Fruit fly (Drosophila melanogaster) Kc167 (cell line): ENCODE results near the gene form3.

Experiments used
- Myc ChIP-seq: fragments of >200 bp; optimal IDR thresholded peaks from 2 replicates; lab custom pipeline; 2017; ENCODE audit warnings: missing external identifiers
- Sin3A ChIP-seq: fragments of >200 bp; optimal IDR thresholded peaks from 2 replicates; lab custom pipeline; 2018; ENCODE audit warnings: missing external identifiers
- h ChIP-seq: fragments of >200 bp; optimal IDR thresholded peaks from 3 replicates; lab custom pipeline; 2018; ENCODE audit warnings: missing external identifiers
- insv ChIP-seq: fragments of >200 bp; optimal IDR thresholded peaks from 3 replicates; lab custom pipeline; 2018; ENCODE audit warnings: missing external identifiers
- psq ChIP-seq: fragments of >200 bp; optimal IDR thresholded peaks from 2 replicates; lab custom pipeline; 2017; ENCODE audit warnings: missing external identifiers
- ttk ChIP-seq: sonication (Bioruptor generic); optimal IDR thresholded peaks from 2 replicates; lab custom pipeline; 2017; ENCODE audit warnings: missing external identifiers

form3 gene

DNA sequence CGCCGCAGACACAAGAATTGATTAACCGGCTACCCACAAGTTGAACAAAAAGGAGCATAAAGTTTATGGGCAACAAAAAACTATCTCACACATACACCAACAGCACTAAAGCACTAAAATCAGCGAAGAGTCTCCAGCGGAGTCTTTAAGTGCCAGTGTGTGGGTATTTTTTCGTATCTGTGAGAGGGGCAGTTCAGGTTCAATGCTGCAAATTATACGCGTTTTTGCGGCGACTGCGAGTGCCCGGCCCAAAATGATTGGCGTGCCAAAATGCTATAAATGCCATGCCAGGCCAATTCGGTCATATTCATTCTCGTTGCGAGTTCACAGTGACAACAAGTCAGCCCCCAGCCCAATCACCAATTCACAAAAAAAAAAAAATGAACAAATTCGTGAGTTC is 1.7 kb upstream of the form3 start, which contains the start of gene Cpr65Ec:
Gene Cpr65Ec (plus strand): TSS at position 301 of the 400 bp plus-strand sequence.
- TF ChIP-seq psq (no peak), Sin3A (no peak), ttk (no peak), Myc (lab: Kevin White, UChicago) (no peak), insv (lab: Kevin White, UChicago) (no peak), h (no peak)

DNA sequence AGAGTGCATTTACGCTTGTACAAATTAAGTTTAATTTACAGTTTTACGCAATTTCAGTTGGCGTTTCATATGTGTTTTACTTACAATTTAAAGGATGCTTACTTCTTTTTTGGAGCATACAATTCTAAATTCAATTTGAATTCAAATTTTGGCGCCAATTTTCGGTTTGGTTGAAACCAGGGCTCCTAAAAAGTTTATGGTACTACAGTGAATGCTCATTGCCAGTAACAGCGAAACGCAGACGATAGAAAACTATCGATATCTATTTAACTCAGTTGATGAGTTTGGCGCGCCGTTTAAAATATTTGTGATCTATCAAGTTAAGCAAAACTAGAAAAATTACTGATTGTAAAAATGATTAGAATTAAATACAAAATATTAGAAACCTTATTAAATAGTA is 598 bp upstream of the form3 start:
- no peak for TF ChIP-seq psq

DNA sequence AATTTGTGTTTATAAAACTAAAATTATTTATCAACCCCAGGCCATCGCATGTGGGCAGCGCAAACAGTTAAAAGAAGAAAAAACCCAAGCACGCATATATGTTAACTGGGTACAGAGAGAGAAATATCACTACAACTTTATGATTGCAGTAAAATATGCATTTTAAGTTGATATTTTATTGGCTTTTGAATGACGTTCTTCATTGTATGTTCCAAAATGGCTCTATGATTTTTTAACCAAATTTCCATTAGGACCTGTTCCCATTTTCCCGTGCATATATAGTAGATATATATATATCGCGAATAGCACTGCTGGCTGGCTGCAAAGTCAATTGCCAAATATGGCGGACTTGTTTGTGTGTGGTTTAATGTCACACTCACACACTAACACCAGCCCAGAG is 1.9 kb downstream of the form3 start:
- TF ChIP-seq ttk: no peak
- no peak for TF ChIP-seq Sin3A
- TF ChIP-seq Myc (lab: Kevin White, UChicago): no peak
- no peak for TF ChIP-seq psq
- no peak for TF ChIP-seq insv (lab: Kevin White, UChicago)
- TF ChIP-seq h: no peak

DNA sequence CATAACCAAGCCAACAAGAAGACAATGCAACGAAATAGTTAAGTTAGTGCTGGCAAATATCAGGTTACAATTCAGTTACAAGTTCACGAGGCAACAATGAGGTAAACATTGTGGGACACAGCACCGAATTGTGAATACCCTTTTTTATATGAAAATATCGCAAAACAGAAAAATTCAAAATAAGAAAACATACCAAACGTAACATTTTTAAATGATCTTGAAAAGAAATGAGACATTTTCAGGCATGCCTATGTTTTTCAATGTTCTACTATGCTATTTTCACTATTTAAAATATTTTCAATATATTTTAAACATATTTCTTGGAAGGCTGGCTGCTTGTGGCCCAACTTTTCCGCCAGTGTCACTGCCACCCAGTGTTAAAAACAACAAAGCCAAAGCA is 9.3 kb downstream of the form3 start:
- no peak for TF ChIP-seq h
- no peak for TF ChIP-seq Myc (lab: Kevin White, UChicago)
- no peak for TF ChIP-seq insv (lab: Kevin White, UChicago)
- no peak for TF ChIP-seq ttk
- TF ChIP-seq Sin3A: no peak
- no peak for TF ChIP-seq psq

DNA sequence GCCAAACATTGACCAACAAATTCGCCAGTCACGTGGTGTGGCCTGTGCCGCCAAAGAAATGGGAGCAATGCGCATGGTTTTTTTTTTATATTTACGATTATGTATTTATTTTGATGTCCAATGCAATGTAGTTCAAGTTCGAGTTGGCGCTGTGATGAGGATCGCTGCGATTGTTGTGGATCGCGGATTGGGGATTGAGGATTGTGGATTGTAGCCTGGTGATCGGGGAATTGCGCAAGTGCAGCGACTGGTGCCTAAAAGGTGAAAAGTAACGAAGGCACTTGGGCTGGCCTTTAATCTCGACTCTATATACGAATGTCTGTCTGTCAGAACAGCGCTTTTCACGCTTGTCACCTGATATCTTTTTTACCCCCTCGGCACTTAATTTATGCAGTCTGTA is 9.9 kb downstream of the form3 start:
- TF ChIP-seq ttk (no peak), h (no peak), psq (no peak), Myc (lab: Kevin White, UChicago) (no peak), Sin3A (no peak), insv (lab: Kevin White, UChicago) (no peak)

DNA sequence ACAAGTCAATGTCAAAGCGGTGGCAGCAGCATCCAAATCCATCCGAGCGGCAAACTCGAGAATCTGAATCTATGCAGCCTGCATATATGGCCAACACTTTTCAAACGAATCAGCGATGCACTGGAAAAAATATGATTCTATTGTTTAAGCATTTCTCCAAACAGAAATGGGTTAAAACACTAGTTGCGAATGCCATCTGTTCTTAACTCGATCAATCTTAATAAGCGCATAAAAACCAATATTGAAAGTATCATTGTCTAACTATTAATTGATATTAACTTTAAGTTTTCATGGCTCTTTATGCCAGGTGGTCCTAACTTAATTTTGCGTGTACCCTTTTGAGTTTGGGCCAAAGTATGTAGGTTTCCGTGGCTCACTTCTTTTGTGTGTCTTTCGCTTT is 11.1 kb downstream of the form3 start:
- TF ChIP-seq Myc (lab: Kevin White, UChicago) (no peak), psq (no peak), ttk (no peak), Sin3A (no peak), insv (lab: Kevin White, UChicago) (no peak), h (no peak)

DNA sequence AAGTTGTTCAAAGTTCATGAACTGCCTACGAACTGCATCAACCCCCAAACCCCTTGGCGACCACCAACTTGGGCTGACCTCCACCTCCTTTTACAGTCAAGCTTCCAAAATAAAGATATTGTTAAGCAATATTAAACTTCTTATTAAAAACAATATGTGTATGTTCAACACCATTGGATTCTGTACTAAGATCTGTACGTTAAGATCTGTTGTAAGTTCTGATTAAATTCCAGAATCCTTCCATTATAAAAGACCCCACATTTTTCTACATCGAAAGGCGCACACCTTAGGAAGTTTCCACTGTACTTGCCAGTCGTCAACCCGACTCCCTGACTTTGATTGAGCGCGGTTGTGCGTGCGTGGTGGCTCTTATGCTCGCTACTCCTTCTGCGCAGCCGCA is 18.4 kb downstream of the form3 start:
- TF ChIP-seq ttk (no peak), Myc (lab: Kevin White, UChicago) (no peak), Sin3A (no peak), insv (lab: Kevin White, UChicago) (no peak), psq (no peak), h (no peak)

DNA sequence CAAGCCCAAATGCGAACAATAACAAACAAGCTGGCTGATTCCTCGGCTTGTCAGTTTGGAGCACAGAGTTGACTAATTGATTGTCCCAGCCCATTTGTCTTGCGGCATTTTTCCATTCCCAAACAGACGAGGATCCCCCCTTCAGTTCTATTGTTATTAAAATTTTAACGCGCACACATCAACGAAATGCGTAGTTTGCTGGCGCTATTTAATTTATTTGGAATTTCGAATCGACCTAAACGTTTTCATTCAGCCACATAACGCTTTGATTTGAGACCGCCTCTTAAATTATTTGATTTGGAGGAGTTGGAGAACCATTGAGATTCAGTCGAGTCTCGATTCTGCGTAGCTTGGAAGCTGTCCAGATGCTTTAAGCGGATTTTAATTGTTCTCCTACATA is 21.3 kb downstream of the form3 start:
- TF ChIP-seq h (no peak), Myc (lab: Kevin White, UChicago) (no peak), Sin3A (no peak), ttk (no peak), psq (no peak), insv (lab: Kevin White, UChicago) (no peak)

DNA sequence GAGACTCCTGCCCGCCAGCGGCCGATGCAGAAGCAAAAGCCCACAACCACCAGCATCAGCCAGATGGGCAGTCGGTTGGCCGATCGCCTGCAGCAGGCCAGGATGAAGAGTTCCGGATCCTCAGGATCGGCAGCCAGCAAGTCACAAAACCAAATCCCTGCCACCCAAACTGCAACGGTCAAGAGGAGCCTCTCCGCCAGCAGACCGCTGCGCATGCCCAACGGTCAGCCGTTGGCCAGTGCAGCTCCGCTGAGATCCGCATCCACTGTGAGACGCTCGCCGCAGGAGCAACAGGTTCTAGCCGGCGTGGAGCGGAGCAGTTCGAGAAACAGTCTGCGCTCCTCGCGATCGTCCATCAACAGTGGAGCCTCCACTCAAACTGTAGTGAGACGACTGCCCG is 27.5 kb downstream of the form3 start:
- TF ChIP-seq h: no peak
- TF ChIP-seq Sin3A: no peak
- no peak for TF ChIP-seq insv (lab: Kevin White, UChicago)
- no peak for TF ChIP-seq ttk

DNA sequence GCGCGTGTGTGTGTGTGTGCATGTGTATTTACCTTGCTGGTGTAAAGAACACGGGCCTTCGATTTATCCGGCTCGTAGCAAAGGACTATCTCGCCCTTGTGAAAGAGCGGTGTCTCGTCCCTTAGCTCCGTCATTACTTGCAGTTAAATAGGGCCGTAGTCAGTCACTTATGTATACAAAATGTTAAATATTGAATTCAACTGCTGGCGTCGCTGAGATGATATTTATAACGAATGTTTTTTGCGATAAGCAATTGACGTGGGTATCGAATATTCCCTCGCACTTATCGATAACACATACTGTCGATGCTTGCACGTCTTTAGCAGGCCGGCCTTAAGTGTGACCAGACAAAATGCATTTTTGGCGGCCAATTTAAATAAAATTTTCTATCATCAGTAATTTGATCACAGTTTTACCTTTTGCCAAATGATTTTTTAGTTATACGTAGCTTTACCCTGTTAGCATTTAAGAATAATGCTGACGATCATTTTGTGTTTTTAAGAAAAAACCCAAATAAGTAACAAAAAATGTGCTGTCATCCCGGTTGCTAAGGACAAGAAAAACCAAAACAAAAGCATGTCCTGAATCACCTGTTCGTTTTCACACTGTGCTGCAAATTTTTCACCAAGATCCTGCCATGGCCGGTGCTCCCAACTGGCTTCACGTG is 30.8 kb downstream of the form3 start, which contains the start of the genes msl-3 and BBS1:
Gene msl-3 (minus strand): TSS at position 245 of the 667 bp plus-strand sequence.
Gene BBS1 (plus strand): TSS at position 617 of the 667 bp plus-strand sequence.
- no peak for TF ChIP-seq Sin3A
- no peak for TF ChIP-seq insv (lab: Kevin White, UChicago)
- no peak for TF ChIP-seq h
- no peak for TF ChIP-seq psq
- no peak for TF ChIP-seq Myc (lab: Kevin White, UChicago)
- TF ChIP-seq ttk: no peak

DNA sequence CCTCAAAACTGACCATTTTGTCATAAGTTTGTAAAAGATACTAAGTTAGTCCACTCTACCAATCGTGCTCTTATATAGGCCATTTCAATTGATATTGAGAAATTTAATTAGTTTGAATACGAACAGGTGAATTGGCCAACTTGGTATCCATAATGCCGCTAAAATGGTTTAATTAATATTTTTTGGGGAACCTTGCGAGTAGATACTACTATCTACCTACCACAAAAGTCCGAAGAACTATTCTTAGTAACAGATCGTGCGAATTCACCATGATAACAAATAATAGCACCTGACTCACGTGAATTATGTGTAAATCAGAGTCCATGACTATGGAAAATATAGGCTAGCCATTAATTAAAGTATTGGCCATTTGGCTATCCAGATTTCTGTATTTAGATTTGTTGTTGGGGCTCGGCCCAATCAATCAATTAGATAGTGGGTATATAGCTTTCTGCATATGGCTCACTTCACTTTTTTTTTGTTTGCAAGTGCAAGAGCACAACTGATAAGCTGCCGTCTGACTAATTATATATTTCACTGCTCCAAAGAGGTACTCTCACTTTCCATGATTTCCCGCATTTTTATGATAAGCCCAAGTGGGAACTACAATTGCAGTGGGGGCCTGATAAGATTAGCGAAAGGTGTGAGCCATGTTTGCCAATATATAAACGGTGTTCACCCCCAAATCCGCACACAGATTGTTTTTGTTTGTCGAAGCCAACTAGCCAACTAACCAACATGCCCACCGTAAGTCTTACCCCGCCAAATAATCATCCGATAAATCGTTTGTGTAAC is 33.8 kb downstream of the form3 start, which contains the start of the genes Acbp4 and Acbp6:
Gene Acbp4 (minus strand): TSS at position 51 of the 795 bp plus-strand sequence.
Gene Acbp6 (plus strand): TSS at position 690 of the 795 bp plus-strand sequence.
- no peak for TF ChIP-seq insv (lab: Kevin White, UChicago)
- no peak for TF ChIP-seq psq
- no peak for TF ChIP-seq h
- no peak for TF ChIP-seq ttk
- TF ChIP-seq Sin3A: no peak
- TF ChIP-seq Myc (lab: Kevin White, UChicago): no peak

DNA sequence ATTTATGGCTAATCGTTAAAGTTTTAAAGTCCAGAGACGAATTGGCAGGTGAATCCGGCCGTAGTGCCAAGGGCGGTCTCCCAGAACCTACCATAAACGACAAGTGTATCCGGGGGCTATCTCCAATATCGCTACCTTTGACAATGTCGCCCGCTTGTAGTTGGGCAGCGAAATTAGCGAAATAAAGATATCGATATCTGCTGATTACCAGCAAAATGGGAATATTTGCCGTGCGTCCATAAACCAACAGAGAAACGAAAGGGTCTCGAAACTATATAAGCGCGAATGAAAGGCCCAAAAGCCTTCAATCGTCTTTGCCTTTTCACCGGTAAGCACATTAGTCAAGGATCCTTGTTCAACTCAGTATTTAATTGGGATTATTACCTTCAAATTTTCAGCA is 36.0 kb downstream of the form3 start, which contains the start of gene Acbp3:
Gene Acbp3 (plus strand): TSS at position 301 of the 400 bp plus-strand sequence.
- TF ChIP-seq insv (lab: Kevin White, UChicago) (no peak), h (no peak)

DNA sequence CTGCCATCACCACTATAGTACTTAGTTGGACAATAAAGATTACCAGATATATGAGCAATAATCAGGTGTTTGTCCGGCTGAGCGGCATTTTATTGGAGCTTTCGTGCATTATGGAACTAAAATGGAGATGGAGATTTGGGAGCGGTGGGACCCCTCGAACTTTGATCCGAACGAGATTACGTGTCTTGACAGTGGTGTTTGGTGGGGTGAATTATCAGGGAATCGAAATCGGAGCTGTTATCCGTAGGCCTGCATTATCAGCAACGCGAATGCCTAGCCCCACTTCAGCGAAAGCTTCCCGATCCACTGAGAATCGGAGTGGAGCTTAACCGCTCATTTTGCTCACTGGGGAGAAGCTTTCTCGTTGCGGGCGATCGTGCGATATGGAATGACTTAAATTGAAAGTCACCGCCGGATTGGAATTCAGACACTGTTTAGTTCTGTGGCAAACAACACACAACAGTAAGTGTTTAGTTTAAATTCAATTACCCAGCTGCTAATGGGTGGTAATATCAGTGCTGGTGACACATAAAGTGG is 36.9 kb downstream of the form3 start, which contains the start of gene Acbp2:
Gene Acbp2 (plus strand): TSS at position 417 of the 537 bp plus-strand sequence.
- TF ChIP-seq h (no peak), Myc (lab: Kevin White, UChicago) (no peak), Sin3A (no peak), insv (lab: Kevin White, UChicago) (no peak), ttk (no peak), psq (no peak)
